Fruit fly (Drosophila melanogaster): ENCODE measurements around the gene Mst84B.

DNA sequence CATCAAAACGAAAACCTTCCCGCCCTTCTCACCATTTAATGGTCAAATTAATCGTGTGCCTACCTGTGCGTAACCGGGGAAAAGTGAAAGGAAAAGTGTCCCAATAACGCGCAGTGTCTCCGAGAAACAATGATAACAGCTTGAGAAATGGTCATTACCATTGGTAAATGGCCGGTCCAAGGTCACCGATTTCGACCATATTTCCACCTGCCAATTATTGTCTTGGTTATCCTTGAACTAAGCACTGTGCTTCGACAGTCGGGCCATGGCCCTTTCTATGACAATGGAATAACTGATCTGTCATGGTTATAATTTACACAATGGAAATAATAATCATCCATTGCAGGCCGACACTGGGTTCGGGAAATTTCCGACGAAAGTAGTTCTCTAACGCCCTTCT is 18.0 kb upstream of the Mst84B start:
- TF ChIP-seq CG33017 (tag; optimal IDR thresholded peaks at IDR 0.05) (no peak), Crg-1 (GFP tag; optimal IDR thresholded peaks at IDR 0.05) (no peak), CG1620 (GFP tag; optimal IDR thresholded peaks at IDR 0.05) (no peak), Mnt (GFP tag; optimal IDR thresholded peaks at IDR 0.05) (no peak), kay (GFP tag; ENCODE audit: borderline replicate concordance) (no peak), cic (GFP tag; optimal IDR thresholded peaks at IDR 0.05) (no peak), bab1 (GFP tag; optimal IDR thresholded peaks at IDR 0.05) (no peak), CG11617 (GFP tag; optimal IDR thresholded peaks at IDR 0.05) (no peak), CG7045 (GFP tag; optimal IDR thresholded peaks at IDR 0.05) (no peak), toe (GFP tag; optimal IDR thresholded peaks at IDR 0.05) (no peak)

All from whole organism, adult.